Worm (Caenorhabditis elegans) whole organism, L3 larva: ENCODE results near the gene sre-16.
A peak's percentile ranks its signal among the peaks of the same experiment; 100 is the strongest.

ENCODE experiments used
- R02D3.7 ChIP-seq: fragments of 150-350 bp; optimal IDR thresholded peaks from 2 replicates; lab custom pipeline; 2014; ENCODE audit warnings: missing biosample characterization, missing genetic modification characterization
- ZK546.5 ChIP-seq: sonication (generic microtip); optimal IDR thresholded peaks from 2 replicates; lab custom pipeline; 2017; ENCODE audit warnings: missing biosample characterization, missing genetic modification characterization
- ama-1 ChIP-seq: fragments of 150-350 bp; optimal IDR thresholded peaks from 2 replicates; lab custom pipeline; 2018
- daf-12 ChIP-seq: fragments of 150-350 bp; optimal IDR thresholded peaks from 2 replicates; lab custom pipeline; 2014; ENCODE audit warnings: missing biosample characterization, missing genetic modification reagents, missing genetic modification characterization
- elt-1 ChIP-seq: fragments of 150-350 bp; optimal IDR thresholded peaks from 2 replicates; lab custom pipeline; 2014; ENCODE audit warnings: missing biosample characterization, missing genetic modification characterization
- elt-2 ChIP-seq: sonication (generic microtip); optimal IDR thresholded peaks from 2 replicates; lab custom pipeline; 2016; ENCODE audit warnings: missing genetic modification reagents, mild to moderate bottlenecking, missing genetic modification characterization, missing compliant biosample characterization
- eor-1 ChIP-seq, 2 experiments: fragments of 150-350 bp; optimal IDR thresholded peaks; 2 replicates each; lab custom pipeline; 2014 to 2018; ENCODE audit warnings: missing biosample characterization in 2 of 2, missing genetic modification characterization in 2 of 2
- fkh-10 ChIP-seq: sonication (generic microtip); optimal IDR thresholded peaks from 2 replicates; lab custom pipeline; 2017; ENCODE audit warnings: missing biosample characterization, missing genetic modification reagents, missing genetic modification characterization
- fos-1 ChIP-seq: fragments of 150-350 bp; optimal IDR thresholded peaks from 2 replicates; lab custom pipeline; 2014; ENCODE audit warnings: missing biosample characterization, missing genetic modification characterization
- hmg-11 ChIP-seq: sonication (generic microtip); optimal IDR thresholded peaks from 2 replicates; lab custom pipeline; 2016; ENCODE audit warnings: missing genetic modification characterization, missing compliant biosample characterization
- jun-1 ChIP-seq: fragments of 150-350 bp; optimal IDR thresholded peaks from 2 replicates; lab custom pipeline; 2014; ENCODE audit warnings: missing biosample characterization, missing genetic modification reagents, missing genetic modification characterization
- lin-15B ChIP-seq: fragments of 150-350 bp; optimal IDR thresholded peaks from 2 replicates; lab custom pipeline; 2014; ENCODE audit warnings: missing biosample characterization, missing genetic modification characterization
- lin-39 ChIP-seq: fragments of 150-350 bp; optimal IDR thresholded peaks from 2 replicates; lab custom pipeline; 2018; ENCODE audit warnings: missing biosample characterization, missing genetic modification reagents, missing genetic modification characterization
- mdl-1 ChIP-seq: fragments of 150-350 bp; optimal IDR thresholded peaks from 2 replicates; lab custom pipeline; 2014; ENCODE audit warnings: missing biosample characterization, missing genetic modification characterization
- nfya-1 ChIP-seq: sonication (generic microtip); optimal IDR thresholded peaks from 2 replicates; lab custom pipeline; 2017; ENCODE audit warnings: missing genetic modification characterization, mild to moderate bottlenecking, missing compliant biosample characterization, antibody characterized with exemption, moderate library complexity; ENCODE audit not compliant: insufficient read depth
- nhr-23 ChIP-seq: fragments of 150-350 bp; optimal IDR thresholded peaks from 2 replicates; lab custom pipeline; 2014; ENCODE audit warnings: missing biosample characterization, missing genetic modification reagents, missing genetic modification characterization
- nhr-237 ChIP-seq: fragments of 150-350 bp; optimal IDR thresholded peaks from 2 replicates; lab custom pipeline; 2014; ENCODE audit warnings: missing biosample characterization, missing genetic modification characterization
- nhr-25 ChIP-seq: sonication (generic microtip); optimal IDR thresholded peaks from 2 replicates; lab custom pipeline; 2017; ENCODE audit warnings: missing biosample characterization, missing genetic modification characterization
- nhr-43 ChIP-seq: sonication (generic microtip); optimal IDR thresholded peaks from 2 replicates; lab custom pipeline; 2016; ENCODE audit warnings: mild to moderate bottlenecking, missing genetic modification characterization, missing compliant biosample characterization; ENCODE audit not compliant: poor library complexity, severe bottlenecking
- nhr-77 ChIP-seq: fragments of 150-350 bp; optimal IDR thresholded peaks from 2 replicates; lab custom pipeline; 2014; ENCODE audit warnings: missing biosample characterization, missing genetic modification characterization
- pha-4 ChIP-seq: fragments of 150-350 bp; optimal IDR thresholded peaks from 2 replicates; lab custom pipeline; 2014; ENCODE audit warnings: missing biosample characterization, missing genetic modification reagents, missing genetic modification characterization
- pqm-1 ChIP-seq: fragments of 150-350 bp; optimal IDR thresholded peaks from 2 replicates; lab custom pipeline; 2017; ENCODE audit warnings: missing biosample characterization, missing genetic modification characterization, inconsistent platforms
- sea-2 ChIP-seq: fragments of 150-350 bp; sonication (generic microtip); optimal IDR thresholded peaks from 4 replicates; lab custom pipeline; 2014; ENCODE audit warnings: missing biosample characterization, missing genetic modification reagents, missing genetic modification characterization
- skn-1 ChIP-seq: fragments of 150-350 bp; optimal IDR thresholded peaks from 2 replicates; lab custom pipeline; 2014; ENCODE audit warnings: missing biosample characterization, missing genetic modification characterization
- snpc-4 ChIP-seq: fragments of 150-350 bp; optimal IDR thresholded peaks from 2 replicates; lab custom pipeline; 2014; ENCODE audit warnings: missing biosample characterization, missing genetic modification characterization
- tbx-2 ChIP-seq: sonication (generic microtip); optimal IDR thresholded peaks from 2 replicates; lab custom pipeline; 2016; ENCODE audit warnings: mild to moderate bottlenecking, missing genetic modification characterization, missing compliant biosample characterization
- unc-39 ChIP-seq: sonication (generic microtip); optimal IDR thresholded peaks from 4 replicates; lab custom pipeline; 2017; ENCODE audit warnings: missing biosample characterization, missing genetic modification characterization
- zag-1 ChIP-seq: fragments of 150-350 bp; optimal IDR thresholded peaks from 2 replicates; lab custom pipeline; 2014; ENCODE audit warnings: missing biosample characterization, missing genetic modification characterization
- ztf-4 ChIP-seq: fragments of 150-350 bp; optimal IDR thresholded peaks from 2 replicates; lab custom pipeline; 2014; ENCODE audit warnings: missing biosample characterization, missing genetic modification characterization

sre-16 gene

DNA sequence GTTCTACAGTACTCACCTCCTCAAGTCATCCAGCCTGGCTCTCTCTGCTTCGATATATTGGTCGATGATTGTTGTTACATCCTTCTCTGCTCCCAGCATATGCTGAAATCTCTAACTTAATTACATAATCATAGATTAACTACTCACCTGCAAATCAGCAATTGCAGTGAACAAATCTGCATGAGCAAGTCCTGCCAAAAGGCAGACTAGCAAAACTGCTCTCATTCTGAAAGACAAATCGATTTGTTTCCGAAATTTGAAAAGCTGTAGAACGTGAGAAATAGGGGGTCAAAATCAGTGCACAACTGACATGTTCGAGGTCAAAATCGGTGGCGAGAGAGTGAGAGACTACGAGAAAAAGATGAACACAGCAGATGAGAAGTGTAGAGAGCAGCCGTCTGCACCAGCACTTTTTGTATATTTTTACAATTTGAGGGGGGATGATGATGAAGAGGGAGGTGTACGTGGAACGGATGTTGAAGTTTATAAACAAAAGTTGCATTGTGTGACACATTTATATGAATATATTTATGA, 20.1 kb downstream of the sre-16 start, which contains the start of gene phy-2:
Gene phy-2 (minus strand): TSS at position 226 of the 534 bp plus-strand sequence.
- TF ChIP-seq elt-1 (tag; lab: Kevin White, UChicago) (no peak), lin-39 (peak; percentile 15), ama-1 (lab: Kevin White, UChicago) (peak; percentile 88)

DNA sequence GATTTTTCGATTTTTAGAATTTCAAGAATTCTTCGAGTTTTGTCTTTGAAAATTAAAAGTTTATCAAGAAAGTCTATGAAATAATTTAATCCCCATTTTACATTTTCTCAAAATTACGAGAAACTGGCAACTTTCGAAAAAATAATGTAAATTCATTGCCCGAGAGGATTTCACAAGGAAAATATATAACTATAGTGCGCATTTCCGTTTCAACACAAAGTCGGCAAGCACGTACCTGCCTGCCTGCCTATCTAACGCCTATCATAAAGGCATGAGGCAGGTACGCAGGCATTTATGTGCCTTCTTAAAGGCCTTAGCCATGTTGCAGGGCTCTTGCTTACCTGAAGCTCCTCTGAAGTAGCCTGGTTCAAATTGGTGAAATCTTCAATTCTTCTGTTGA, 23.1 kb downstream of the sre-16 start:
- TF ChIP-seq nhr-43 (tag; lab: Kevin White, UChicago) (peak; percentile 14), sea-2 (GFP tag; lab: Kevin White, UChicago) (no peak), snpc-4 (tag; lab: Kevin White, UChicago) (no peak), ztf-4 (no peak), ama-1 (lab: Kevin White, UChicago) (peak; percentile 63)

DNA sequence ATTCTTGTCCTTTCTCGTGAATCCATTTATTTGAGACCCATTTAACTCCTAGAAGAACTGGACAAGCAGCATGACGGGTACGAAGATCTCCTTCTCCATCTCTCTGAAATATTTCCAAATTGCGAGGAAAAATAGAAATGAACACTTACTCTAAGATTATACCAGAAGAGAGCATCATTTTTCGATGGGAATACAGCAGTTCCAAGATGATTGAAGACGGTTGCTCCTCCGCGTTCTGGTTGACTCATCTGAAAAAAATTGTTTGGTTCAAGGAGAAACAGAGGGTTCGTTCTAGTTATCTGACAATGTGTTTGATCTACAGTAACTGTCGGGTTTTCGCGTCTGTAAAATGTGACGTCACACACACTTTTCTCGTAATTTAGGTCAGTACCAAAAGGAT, 24.6 kb downstream of the sre-16 start:
- peak; percentile 88 for TF ChIP-seq ama-1 (lab: Kevin White, UChicago)
- TF ChIP-seq eor-1 (tag; optimal IDR thresholded peaks at IDR 0.05; lab: Kevin White, UChicago), result no peak

DNA sequence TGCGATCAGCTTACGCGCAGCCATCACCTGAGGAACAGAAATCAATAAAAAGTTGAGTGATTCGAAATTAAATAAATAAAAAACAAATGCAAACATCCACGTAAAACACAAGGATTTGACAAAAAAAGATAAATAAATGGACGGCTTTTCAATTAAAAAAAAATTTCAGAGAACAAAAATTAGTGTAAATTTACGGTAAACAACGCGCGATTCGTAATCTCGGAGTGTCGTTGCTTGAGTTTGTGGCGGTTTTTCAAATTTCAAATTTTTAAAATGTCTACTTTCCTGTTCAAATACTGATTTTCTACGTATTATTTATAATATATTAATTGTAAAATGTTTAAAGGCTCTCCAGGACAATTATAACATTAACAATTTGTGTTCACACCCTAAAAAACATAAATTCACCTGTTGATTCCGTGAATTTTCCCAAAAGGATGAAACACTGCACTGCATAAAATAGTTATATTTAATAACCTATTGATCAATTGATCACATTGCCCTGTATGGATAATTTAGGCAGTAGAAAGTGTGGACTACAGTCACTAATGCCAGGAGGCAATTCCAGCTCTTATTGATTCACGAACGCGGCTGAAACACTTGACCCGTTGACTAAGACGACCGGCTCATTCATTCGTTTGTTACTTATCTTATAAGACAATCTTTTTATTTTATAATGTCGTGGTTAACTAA, 26.8 kb downstream of the sre-16 start, which contains the start of the genes marb-1 and F35G2.3:
Gene marb-1 (minus strand): TSS at position 27 of the 693 bp plus-strand sequence.
Gene F35G2.3 (plus strand): TSS at position 643 of the 693 bp plus-strand sequence.
- TF ChIP-seq snpc-4 (tag; lab: Kevin White, UChicago) (peak; percentile 15), fos-1 (tag; lab: Kevin White, UChicago) (no peak), nhr-43 (tag; lab: Kevin White, UChicago) (peak; percentile 1), pqm-1 (peak; percentile 8), zag-1 (tag; lab: Kevin White, UChicago) (no peak), mdl-1 (tag; lab: Kevin White, UChicago) (no peak), R02D3.7 (tag; lab: Kevin White, UChicago) (peak; percentile 95), unc-39 (tag; lab: Kevin White, UChicago) (no peak), nhr-237 (no peak), nhr-23 (tag; lab: Kevin White, UChicago) (peak; percentile 68), ZK546.5 (tag; lab: Kevin White, UChicago) (no peak), nfya-1 (tag; lab: Kevin White, UChicago) (peak; percentile 62), elt-2 (tag; lab: Kevin White, UChicago) (no peak), fkh-10 (GFP tag; lab: Kevin White, UChicago) (no peak), daf-12 (tag; lab: Kevin White, UChicago) (no peak), tbx-2 (tag; lab: Kevin White, UChicago) (peak; percentile 7), hmg-11 (tag; lab: Kevin White, UChicago) (peak; percentile 46), lin-15B (tag; lab: Kevin White, UChicago) (peak; percentile 80), ama-1 (lab: Kevin White, UChicago) (peak; percentile 41), nhr-25 (tag; lab: Kevin White, UChicago) (no peak), skn-1 (tag; lab: Kevin White, UChicago) (peak; percentile 69), pha-4 (tag; lab: Kevin White, UChicago) (peak; percentile 82)

- TF ChIP-seq daf-12 (tag; lab: Kevin White, UChicago) (no peak), pha-4 (tag; lab: Kevin White, UChicago) (peak; percentile 68), jun-1 (tag; lab: Kevin White, UChicago) (peak; percentile 20)
- TF ChIP-seq, all 47 proteins: peak for 2
These were observed 28.0 kb downstream of the sre-16 start for ce11 chrIV:12207873-12208272.

- TF ChIP-seq nhr-77 (tag; lab: Kevin White, UChicago) (no peak), mdl-1 (tag; lab: Kevin White, UChicago) (no peak)
These were observed 28.5 kb downstream of the sre-16 start for ce11 chrIV:12207454-12207853.
